Worm (Caenorhabditis elegans): ENCODE measurements around the gene cri-3.
A peak's percentile ranks its signal among the peaks of the same experiment; 100 is the strongest.

The cri-3 gene

DNA sequence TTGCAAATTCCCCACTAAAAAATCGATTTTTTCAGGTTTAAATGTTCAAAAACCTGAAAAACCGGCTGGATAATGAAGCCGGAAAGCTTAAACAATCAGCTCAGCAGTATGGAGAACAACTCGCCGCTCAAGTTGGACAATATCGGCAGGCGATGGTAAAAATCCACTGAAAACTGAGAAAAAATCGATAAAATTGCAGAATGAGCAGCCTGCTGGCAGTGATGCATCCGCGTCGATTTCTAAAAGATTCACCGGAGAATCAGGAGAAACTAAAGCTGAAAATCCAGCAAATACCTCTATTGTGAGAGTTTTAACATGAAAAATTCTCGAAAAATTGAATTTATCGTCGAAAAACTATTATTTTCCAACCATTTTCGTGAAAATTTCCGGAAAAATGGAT is 9.4 kb downstream of the cri-3 start, which contains the start of gene golg-4:
TSS of gene golg-4 (plus strand) at position 34 of the 400 bp plus-strand sequence.
- no peak for TF ChIP-seq hlh-1 (tag; optimal IDR thresholded peaks at IDR 0.05)
- no peak for TF ChIP-seq ztf-11 (tag; optimal IDR thresholded peaks at IDR 0.05)
- no peak for TF ChIP-seq mls-2 (tag; optimal IDR thresholded peaks at IDR 0.05)
- TF ChIP-seq nhr-237 (tag; optimal IDR thresholded peaks at IDR 0.05), result no peak
- no peak for TF ChIP-seq cnd-1 (tag; optimal IDR thresholded peaks at IDR 0.05)
- TF ChIP-seq sem-2 (GFP tag; optimal IDR thresholded peaks at IDR 0.05), result no peak

DNA sequence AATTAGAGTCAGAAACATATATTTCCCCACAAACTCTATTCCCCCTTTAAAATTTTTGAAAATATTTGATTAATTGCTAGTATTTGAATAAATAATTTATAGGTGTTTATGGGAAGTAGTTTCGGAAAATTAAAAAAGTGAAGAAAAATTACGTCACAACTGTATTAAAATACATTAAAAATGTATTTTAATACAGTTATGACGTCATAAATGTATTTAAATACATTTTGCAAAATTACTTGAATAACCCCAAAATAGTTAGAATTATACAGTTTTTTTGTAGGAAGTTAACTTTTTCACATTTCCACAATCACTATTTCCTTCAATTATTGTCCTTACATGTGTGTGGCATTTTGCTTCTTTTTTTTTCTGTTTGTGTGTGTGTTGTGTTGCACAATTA is 17.3 kb downstream of the cri-3 start:
- no peak for TF ChIP-seq ces-1 (GFP tag; optimal IDR thresholded peaks at IDR 0.05)
- TF ChIP-seq pha-4 (tag; optimal IDR thresholded peaks at IDR 0.05), result no peak
- TF ChIP-seq zip-8 (tag; optimal IDR thresholded peaks at IDR 0.05), result peak; percentile 96

DNA sequence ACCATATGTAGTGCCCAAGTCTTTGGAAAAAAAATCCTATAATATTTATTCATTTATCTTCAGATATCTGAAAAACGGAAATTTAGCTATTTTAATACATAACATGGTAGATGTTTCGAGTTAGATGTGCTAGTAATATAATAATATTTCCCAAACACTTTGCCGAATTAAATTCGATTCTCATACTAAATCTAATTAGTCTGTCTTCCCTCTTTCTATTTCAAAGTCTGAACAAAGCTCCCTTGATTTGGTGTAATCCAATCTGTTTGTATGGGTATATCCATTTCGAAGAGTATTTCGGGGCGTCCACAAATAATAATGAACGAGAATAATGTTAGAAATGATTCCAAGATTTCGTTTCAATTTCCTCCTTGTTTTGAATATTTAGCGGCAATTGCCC is 18.3 kb downstream of the cri-3 start:
- TF ChIP-seq ces-1 (GFP tag; optimal IDR thresholded peaks at IDR 0.05) (peak; percentile 99), lsy-2 (tag; optimal IDR thresholded peaks at IDR 0.05) (no peak)

DNA sequence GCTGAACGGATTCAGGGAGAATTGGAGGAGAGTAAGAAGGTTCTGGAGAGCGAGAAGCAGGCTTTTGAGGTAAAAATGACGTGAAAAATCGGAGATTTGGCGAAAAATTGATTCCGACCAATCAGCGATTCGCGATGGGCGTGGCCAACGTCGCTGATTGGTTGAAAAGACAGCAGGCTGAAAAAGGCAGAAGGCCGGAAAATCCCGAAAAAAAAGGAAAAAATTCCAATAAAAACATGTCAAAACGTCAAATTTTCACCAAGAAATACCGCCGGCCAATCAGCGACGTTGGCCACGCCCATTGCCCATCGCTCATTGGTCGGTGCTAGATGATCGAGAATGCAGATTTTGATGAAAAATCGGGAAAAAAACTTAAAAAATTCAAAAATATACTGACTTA is 21.3 kb downstream of the cri-3 start:
- TF ChIP-seq lin-13 (tag; optimal IDR thresholded peaks at IDR 0.05), result no peak
- TF ChIP-seq lsy-2 (tag; optimal IDR thresholded peaks at IDR 0.05), result no peak
- no peak for TF ChIP-seq ceh-43 (GFP tag; optimal IDR thresholded peaks at IDR 0.05)
- TF ChIP-seq flh-1 (GFP tag; optimal IDR thresholded peaks at IDR 0.05), result no peak
- no peak for TF ChIP-seq tbx-8 (GFP tag; optimal IDR thresholded peaks at IDR 0.05)
- TF ChIP-seq nhr-12 (tag; optimal IDR thresholded peaks at IDR 0.05), result no peak
- TF ChIP-seq lin-32 (GFP tag; optimal IDR thresholded peaks at IDR 0.05), result no peak
- no peak for TF ChIP-seq cnd-1 (tag; optimal IDR thresholded peaks at IDR 0.05)
- TF ChIP-seq ztf-11 (tag; optimal IDR thresholded peaks at IDR 0.05), result no peak
- TF ChIP-seq nhr-28 (tag; optimal IDR thresholded peaks at IDR 0.05), result no peak
- TF ChIP-seq pha-4 (tag; optimal IDR thresholded peaks at IDR 0.05), result no peak
- no peak for TF ChIP-seq mab-5 (tag; optimal IDR thresholded peaks at IDR 0.05)
- no peak for TF ChIP-seq ceh-39 (tag; optimal IDR thresholded peaks at IDR 0.05)

ce11 chrIII:3418906-3419305 is 22.8 kb downstream of the cri-3 start:
- TF ChIP-seq ceh-83 (GFP tag; optimal IDR thresholded peaks at IDR 0.05) (no peak), elt-1 (tag; optimal IDR thresholded peaks at IDR 0.05; ENCODE audit: borderline replicate concordance, insufficient read depth) (no peak), M03D4.4 (tag; optimal IDR thresholded peaks at IDR 0.05) (no peak), pha-4 (tag; optimal IDR thresholded peaks at IDR 0.05) (no peak), nhr-2 (tag; optimal IDR thresholded peaks at IDR 0.05) (no peak), hlh-1 (tag; optimal IDR thresholded peaks at IDR 0.05) (no peak), bed-3 (GFP tag; optimal IDR thresholded peaks at IDR 0.05) (no peak), unc-120 (tag; optimal IDR thresholded peaks at IDR 0.05; ENCODE audit: poor library complexity, severe bottlenecking) (no peak)

ce11 chrIII:3423924-3424323 is 27.8 kb downstream of the cri-3 start:
- TF ChIP-seq sptf-1 (tag; optimal IDR thresholded peaks at IDR 0.05), result peak; percentile 16
- no peak for TF ChIP-seq unc-62 (GFP tag; optimal IDR thresholded peaks at IDR 0.05)

DNA sequence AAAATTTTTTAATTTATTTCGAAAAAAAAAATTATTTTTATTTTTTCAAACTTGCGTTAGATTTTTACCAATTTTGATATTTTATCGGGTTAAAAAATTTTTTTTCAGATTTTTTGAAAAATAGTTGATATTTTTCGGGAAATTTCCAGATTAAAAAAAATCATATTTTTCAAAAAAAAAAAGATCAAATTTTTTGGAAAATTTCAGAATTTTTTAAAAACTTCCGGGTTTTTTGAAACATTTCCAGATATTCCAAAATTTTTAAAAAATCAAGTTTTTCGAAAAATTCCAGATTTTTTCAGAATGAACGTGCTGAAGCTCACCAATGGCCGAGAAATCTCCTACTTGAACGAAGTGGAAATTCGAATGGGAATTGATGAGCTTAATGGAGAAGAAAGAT is 29.3 kb downstream of the cri-3 start, which contains the start of gene metl-18:
TSS of gene metl-18 (plus strand) at position 301 of the 400 bp plus-strand sequence.
- TF ChIP-seq pha-4 (tag; optimal IDR thresholded peaks at IDR 0.05), result no peak
- no peak for TF ChIP-seq ceh-43 (GFP tag; optimal IDR thresholded peaks at IDR 0.05)
- TF ChIP-seq blmp-1 (tag; optimal IDR thresholded peaks at IDR 0.05), result no peak
- TF ChIP-seq sem-2 (GFP tag; optimal IDR thresholded peaks at IDR 0.05), result no peak
- TF ChIP-seq zip-8 (tag; optimal IDR thresholded peaks at IDR 0.05), result no peak

DNA sequence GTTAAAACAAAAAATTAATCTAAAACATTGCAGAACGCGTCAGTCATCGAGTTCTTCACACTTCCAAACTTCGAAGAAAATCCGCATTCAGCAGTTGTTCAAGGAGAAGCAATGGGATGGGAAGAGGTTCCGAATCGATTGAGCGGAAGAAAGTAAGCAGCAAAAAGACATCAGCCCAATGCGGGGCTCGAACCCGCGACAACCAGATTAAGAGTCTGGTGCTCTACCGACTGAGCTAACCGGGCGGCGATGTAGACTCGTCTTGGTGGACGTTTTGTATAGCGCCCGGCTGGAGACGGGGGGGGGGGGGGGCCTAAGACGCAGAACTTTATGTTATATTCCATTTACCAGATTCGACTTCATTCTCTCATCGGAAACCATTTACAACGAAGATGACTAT is 30.6 kb downstream of the cri-3 start:
- no peak for TF ChIP-seq drap-1 (GFP tag; optimal IDR thresholded peaks at IDR 0.05)
- peak; percentile 7 for TF ChIP-seq tbx-8 (GFP tag; optimal IDR thresholded peaks at IDR 0.05)
- no peak for TF ChIP-seq unc-39 (tag; optimal IDR thresholded peaks at IDR 0.05)
